Worm (Caenorhabditis elegans): ENCODE results near the gene fil-1.

Gene fil-1

ce11 chrV:14979937-14980336 lies 13.7 kb upstream of the fil-1 start, which contains the start of gene xbx-1:
TSS of gene xbx-1 (plus strand) at chrV:14980237.
- TF ChIP-seq lsy-2 (tag; optimal IDR thresholded peaks at IDR 0.05) (no peak), ztf-11 (tag; optimal IDR thresholded peaks at IDR 0.05) (no peak), flh-1 (GFP tag; optimal IDR thresholded peaks at IDR 0.05) (no peak), lin-32 (GFP tag; optimal IDR thresholded peaks at IDR 0.05) (no peak), unc-62 (GFP tag; optimal IDR thresholded peaks at IDR 0.05) (no peak), nhr-237 (tag; optimal IDR thresholded peaks at IDR 0.05) (no peak), sptf-1 (tag; optimal IDR thresholded peaks at IDR 0.05) (no peak), sem-2 (GFP tag; optimal IDR thresholded peaks at IDR 0.05) (no peak)

DNA sequence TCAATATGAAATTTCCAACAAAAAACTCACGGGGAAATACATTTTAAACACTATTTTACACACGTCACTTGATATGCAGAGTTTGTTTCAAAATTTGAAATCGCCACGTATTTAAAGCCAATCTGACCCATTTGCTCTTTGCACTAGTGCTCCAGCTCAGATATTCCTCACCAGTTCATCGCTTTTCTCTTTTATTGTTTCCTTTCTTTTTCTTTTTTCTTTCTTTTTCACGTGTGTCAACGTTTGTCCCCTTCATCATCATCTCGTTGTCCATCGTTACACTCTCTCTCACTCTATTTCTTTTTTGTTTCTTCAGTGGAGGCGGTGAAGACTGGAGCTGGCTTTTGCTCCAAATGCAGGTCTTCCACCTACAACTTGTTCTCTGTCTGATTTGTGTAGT lies 9.0 kb upstream of the fil-1 start, which contains the start of gene F02D8.4:
Gene F02D8.4 (plus strand): TSS at position 301 of the 400 bp plus-strand sequence.
- TF ChIP-seq ceh-83 (GFP tag; optimal IDR thresholded peaks at IDR 0.05), result no peak
- TF ChIP-seq sem-2 (GFP tag; optimal IDR thresholded peaks at IDR 0.05), result no peak
- TF ChIP-seq unc-120 (tag; optimal IDR thresholded peaks at IDR 0.05; ENCODE audit: poor library complexity, severe bottlenecking), result no peak
- TF ChIP-seq nhr-28 (tag; optimal IDR thresholded peaks at IDR 0.05), result no peak
- TF ChIP-seq mab-5 (tag; optimal IDR thresholded peaks at IDR 0.05), result no peak
- no peak for TF ChIP-seq elt-1 (tag; optimal IDR thresholded peaks at IDR 0.05; ENCODE audit: borderline replicate concordance, insufficient read depth)
- TF ChIP-seq tbx-8 (GFP tag; optimal IDR thresholded peaks at IDR 0.05), result no peak
- TF ChIP-seq elt-3 (tag; optimal IDR thresholded peaks at IDR 0.05), result no peak
- TF ChIP-seq unc-39 (tag; optimal IDR thresholded peaks at IDR 0.05), result no peak
- no peak for TF ChIP-seq M03D4.4 (tag; optimal IDR thresholded peaks at IDR 0.05)

DNA sequence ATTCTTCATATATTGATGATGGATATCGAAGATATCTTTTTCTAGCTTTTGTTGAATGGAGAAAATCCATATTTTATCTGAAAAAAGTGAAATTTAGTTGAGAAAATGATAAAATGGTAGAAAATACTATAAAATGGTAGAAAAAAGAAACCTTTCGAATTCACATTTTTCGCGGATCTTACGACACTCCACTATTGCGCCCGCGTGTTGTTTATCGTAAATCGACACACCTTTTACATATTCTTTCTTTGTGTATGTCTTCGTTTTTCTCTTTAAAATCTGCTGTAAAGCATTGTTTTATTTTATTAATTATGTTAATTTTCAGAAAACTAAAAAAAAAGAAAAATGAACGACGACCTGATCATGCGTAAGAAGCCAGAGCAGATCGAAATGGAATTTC lies 2.8 kb upstream of the fil-1 start, which contains the start of the genes cdt-2 and T01C3.2:
Gene cdt-2 (minus strand): TSS at position 284 of the 400 bp plus-strand sequence.
Gene T01C3.2 (plus strand): TSS at position 326 of the 400 bp plus-strand sequence.
- TF ChIP-seq mep-1 (tag; optimal IDR thresholded peaks at IDR 0.05) (peak; percentile 28), unc-62 (GFP tag; optimal IDR thresholded peaks at IDR 0.05) (no peak), lsy-2 (tag; optimal IDR thresholded peaks at IDR 0.05) (peak; percentile 11)

- no peak for TF ChIP-seq drap-1 (GFP tag; optimal IDR thresholded peaks at IDR 0.05)
- no peak for TF ChIP-seq nhr-28 (tag; optimal IDR thresholded peaks at IDR 0.05)
- TF ChIP-seq tbx-8 (GFP tag; optimal IDR thresholded peaks at IDR 0.05), result no peak
- TF ChIP-seq ces-1 (GFP tag; optimal IDR thresholded peaks at IDR 0.05), result no peak
- no peak for TF ChIP-seq snpc-4 (tag; optimal IDR thresholded peaks at IDR 0.05)
- TF ChIP-seq elt-3 (tag; optimal IDR thresholded peaks at IDR 0.05), result no peak
- no peak for TF ChIP-seq bed-3 (GFP tag; optimal IDR thresholded peaks at IDR 0.05)
- no peak for TF ChIP-seq ham-2 (GFP tag; optimal IDR thresholded peaks at IDR 0.05)
- TF ChIP-seq nhr-12 (tag; optimal IDR thresholded peaks at IDR 0.05), result no peak
- no peak for TF ChIP-seq mls-2 (tag; optimal IDR thresholded peaks at IDR 0.05)
- TF ChIP-seq ceh-43 (GFP tag; optimal IDR thresholded peaks at IDR 0.05), result no peak
- no peak for TF ChIP-seq ceh-83 (GFP tag; optimal IDR thresholded peaks at IDR 0.05)
- TF ChIP-seq zip-8 (tag; optimal IDR thresholded peaks at IDR 0.05), result no peak
- TF ChIP-seq elt-1 (tag; optimal IDR thresholded peaks at IDR 0.05; ENCODE audit: borderline replicate concordance, insufficient read depth), result no peak
- TF ChIP-seq sem-2 (GFP tag; optimal IDR thresholded peaks at IDR 0.05), result no peak
- no peak for TF ChIP-seq pha-4 (tag; optimal IDR thresholded peaks at IDR 0.05)
- TF ChIP-seq unc-62 (GFP tag; optimal IDR thresholded peaks at IDR 0.05), result no peak
Measured at ce11 chrV:14991489-14991888, 2.1 kb upstream of the fil-1 start.

ce11 chrV:14992627-14993117 lies 966 bp upstream of the fil-1 start, which contains the start of gene T01C3.3:
TSS of gene T01C3.3 (minus strand) at chrV:14992677.
- no peak for TF ChIP-seq hlh-1 (tag; optimal IDR thresholded peaks at IDR 0.05)
- TF ChIP-seq M03D4.4 (tag; optimal IDR thresholded peaks at IDR 0.05), result no peak
- TF ChIP-seq nhr-28 (tag; optimal IDR thresholded peaks at IDR 0.05), result no peak
- no peak for TF ChIP-seq lin-13 (tag; optimal IDR thresholded peaks at IDR 0.05)
- TF ChIP-seq ham-2 (GFP tag; optimal IDR thresholded peaks at IDR 0.05), result no peak
- TF ChIP-seq ztf-11 (tag; optimal IDR thresholded peaks at IDR 0.05), result no peak
- no peak for TF ChIP-seq unc-62 (GFP tag; optimal IDR thresholded peaks at IDR 0.05)
- TF ChIP-seq zip-8 (tag; optimal IDR thresholded peaks at IDR 0.05), result no peak
- no peak for TF ChIP-seq drap-1 (GFP tag; optimal IDR thresholded peaks at IDR 0.05)
- no peak for TF ChIP-seq blmp-1 (tag; optimal IDR thresholded peaks at IDR 0.05)
- no peak for TF ChIP-seq pha-4 (tag; optimal IDR thresholded peaks at IDR 0.05)
- no peak for TF ChIP-seq unc-39 (tag; optimal IDR thresholded peaks at IDR 0.05)
- TF ChIP-seq elt-1 (tag; optimal IDR thresholded peaks at IDR 0.05; ENCODE audit: borderline replicate concordance, insufficient read depth), result no peak
- TF ChIP-seq nhr-2 (tag; optimal IDR thresholded peaks at IDR 0.05), result no peak

All from whole organism, mixed stage, embryonic.